Fruit fly (Drosophila melanogaster): ENCODE results near the gene rt.

rt gene

DNA sequence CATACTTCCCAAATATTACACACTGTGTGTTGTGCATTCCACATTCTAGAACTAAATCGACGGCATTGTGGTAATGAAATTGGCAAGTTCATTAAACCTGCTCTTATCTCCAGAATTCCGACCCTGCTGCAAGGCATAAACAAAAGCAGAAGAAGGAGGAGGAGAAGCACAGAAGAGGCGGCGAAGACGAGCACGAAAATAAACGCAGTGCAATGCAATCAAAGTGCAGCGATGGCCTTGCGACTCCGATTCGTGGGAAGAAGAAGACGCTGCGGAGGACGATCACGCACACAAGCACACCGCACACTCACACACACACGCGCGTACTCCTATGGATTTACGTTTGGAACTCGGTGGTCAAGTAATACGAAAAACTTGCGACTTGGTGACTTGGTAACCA, 26.7 kb downstream of the rt start:
- TF ChIP-seq h (GFP tag; optimal IDR thresholded peaks at IDR 0.05) (no peak), Sp1 (GFP tag; optimal IDR thresholded peaks at IDR 0.05) (no peak), rgr (GFP tag; optimal IDR thresholded peaks at IDR 0.05) (no peak), CG9705 (GFP tag; optimal IDR thresholded peaks at IDR 0.05) (no peak), Rel (GFP tag; optimal IDR thresholded peaks at IDR 0.05) (no peak), Rel (tag; optimal IDR thresholded peaks at IDR 0.05) (peak; percentile 53), psq (GFP tag; optimal IDR thresholded peaks at IDR 0.05) (peak; percentile 89), tai (GFP tag; optimal IDR thresholded peaks at IDR 0.05) (no peak), N (GFP tag; optimal IDR thresholded peaks at IDR 0.05) (no peak), Hr83 (GFP tag; optimal IDR thresholded peaks at IDR 0.05; ENCODE audit: poor library complexity, severe bottlenecking) (no peak), Dfd (GFP tag; optimal IDR thresholded peaks at IDR 0.05) (no peak), foxo (GFP tag; optimal IDR thresholded peaks at IDR 0.05) (no peak), OdsH (GFP tag; optimal IDR thresholded peaks at IDR 0.05) (no peak), Jra (GFP tag; optimal IDR thresholded peaks at IDR 0.05) (no peak)

DNA sequence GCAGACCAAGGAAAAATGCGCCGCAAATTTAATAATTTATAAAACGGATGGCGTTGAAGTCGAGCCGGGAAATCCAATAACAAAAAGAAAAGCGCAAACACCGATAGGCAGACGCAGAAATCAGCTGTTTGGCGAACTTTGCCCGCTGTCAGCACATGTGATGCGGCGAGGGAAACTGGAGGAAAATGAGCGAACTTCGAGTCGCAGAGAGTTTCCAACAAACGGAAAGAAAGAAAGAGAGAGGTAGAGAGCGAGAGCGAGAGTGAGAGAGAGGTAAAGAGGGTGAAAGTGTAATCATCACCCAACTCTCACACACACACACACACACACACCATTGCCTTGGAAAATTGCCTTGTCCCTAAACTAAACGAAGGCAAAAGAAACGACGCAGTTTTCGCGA, 30.4 kb downstream of the rt start:
- no peak for TF ChIP-seq Abd-B (GFP tag; optimal IDR thresholded peaks at IDR 0.05)
- TF ChIP-seq N (GFP tag; optimal IDR thresholded peaks at IDR 0.05) = no peak
- TF ChIP-seq OdsH (GFP tag; optimal IDR thresholded peaks at IDR 0.05) = no peak
- no peak for TF ChIP-seq dl (GFP tag; optimal IDR thresholded peaks at IDR 0.05; ENCODE audit: insufficient read depth in 1 of 2, partially characterized antibody in 2 of 2)
- no peak for TF ChIP-seq Hnf4 (GFP tag; optimal IDR thresholded peaks at IDR 0.05)

DNA sequence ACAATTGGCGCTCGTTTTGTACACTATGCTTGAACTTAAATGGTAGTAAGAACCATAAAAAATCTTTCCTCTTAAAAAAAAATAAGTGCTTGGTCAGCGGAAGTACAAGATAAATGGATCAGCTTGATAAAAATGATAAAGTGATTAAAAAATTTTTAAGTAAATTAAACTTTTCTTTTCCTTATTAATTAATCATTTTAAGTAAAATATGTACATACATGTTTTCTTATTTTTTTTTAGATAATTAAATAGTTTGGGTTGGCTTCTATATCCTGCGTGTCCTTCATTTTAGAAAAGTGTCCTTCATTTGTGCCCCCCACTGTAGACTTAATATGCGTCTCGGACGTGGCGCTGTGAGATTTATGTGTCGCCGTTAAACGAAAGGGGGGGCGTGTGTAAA, 30.9 kb downstream of the rt start:
- peak; percentile 17 for TF ChIP-seq sv (GFP tag; optimal IDR thresholded peaks at IDR 0.05)
- peak; percentile 15 for TF ChIP-seq fru (GFP tag; optimal IDR thresholded peaks at IDR 0.05)
- no peak for TF ChIP-seq N (GFP tag; optimal IDR thresholded peaks at IDR 0.05)

DNA sequence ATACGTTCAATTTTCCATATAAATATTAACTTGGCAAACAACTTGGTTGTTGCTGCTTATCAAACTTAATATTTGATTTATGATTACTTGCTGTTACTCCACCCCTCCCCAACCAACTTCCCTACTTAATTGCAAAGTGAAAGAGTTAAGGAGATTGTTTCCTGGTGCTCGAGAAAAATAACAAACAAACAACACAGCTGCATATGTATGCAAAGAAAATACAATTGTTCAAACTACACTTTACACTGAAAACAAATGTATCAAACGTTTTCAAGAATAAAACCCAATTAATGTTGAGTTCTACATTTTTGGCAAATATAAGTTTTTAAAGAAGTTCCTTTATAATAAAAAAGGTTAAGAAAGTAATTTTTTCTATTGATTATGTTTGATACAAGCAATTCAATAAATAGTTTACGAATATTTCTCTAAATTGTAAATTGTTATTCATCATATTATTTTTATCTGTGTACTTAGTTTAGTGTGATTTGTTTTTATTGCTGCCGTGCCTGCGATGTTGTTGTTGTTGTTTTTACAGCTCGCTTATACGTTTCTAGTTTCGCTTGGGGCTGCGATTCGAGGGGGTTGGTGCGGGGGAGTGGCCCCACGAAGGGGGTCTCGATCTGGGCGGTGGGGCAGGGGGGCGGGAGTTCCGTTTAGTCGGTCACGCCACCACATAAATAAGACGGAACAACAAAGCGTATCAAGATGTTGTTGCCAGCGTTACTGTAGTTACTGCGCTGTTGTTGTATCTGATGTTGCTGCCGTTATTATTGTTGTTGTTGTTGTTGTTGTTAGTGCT, 31.7 kb downstream of the rt start:
- no peak for TF ChIP-seq rgr (GFP tag; optimal IDR thresholded peaks at IDR 0.05)
- peak; percentile 89 for TF ChIP-seq Dfd (GFP tag; optimal IDR thresholded peaks at IDR 0.05)
- no peak for TF ChIP-seq N (GFP tag; optimal IDR thresholded peaks at IDR 0.05)
- TF ChIP-seq sv (GFP tag; optimal IDR thresholded peaks at IDR 0.05) = peak; percentile 57
- TF ChIP-seq sage (GFP tag; optimal IDR thresholded peaks at IDR 0.05) = no peak
- no peak for TF ChIP-seq CG32264 (GFP tag; optimal IDR thresholded peaks at IDR 0.05)

DNA sequence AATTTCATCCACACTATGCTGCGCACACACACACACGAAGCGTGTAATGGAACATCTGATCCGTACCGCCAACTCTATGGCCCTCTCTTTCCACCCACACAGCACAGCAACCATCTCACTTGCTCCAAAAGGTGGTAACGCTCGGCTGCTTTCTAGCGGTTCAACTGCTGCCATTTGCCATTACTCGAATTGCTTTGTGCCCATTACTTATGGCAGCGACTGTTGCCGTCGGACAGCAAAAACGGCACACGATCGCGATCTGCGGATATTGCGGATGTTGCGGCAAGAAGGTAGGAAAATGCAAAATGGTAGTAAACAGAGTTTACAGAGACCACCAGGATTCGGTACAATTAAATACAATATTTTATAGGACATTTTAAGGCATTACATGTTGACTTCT, 32.8 kb downstream of the rt start:
- TF ChIP-seq Mio (GFP tag; optimal IDR thresholded peaks at IDR 0.05) = no peak

DNA sequence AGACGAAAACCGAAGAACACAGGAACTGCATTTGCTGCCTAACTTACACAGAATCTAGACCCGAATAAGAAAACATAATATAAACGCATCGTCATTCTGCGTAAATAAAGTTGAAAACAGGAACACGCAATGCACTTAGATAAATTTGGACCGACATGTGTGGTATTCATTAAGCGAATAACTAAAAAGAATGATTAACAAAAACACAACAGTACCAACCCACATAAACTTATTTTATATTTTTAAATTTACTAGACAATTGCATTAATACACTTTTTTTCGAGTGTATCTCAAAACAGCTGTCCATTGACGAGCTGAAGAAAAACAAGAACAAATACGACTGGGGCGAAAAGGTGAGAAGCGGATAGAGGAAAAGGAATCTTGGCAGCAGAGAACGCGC, 33.2 kb downstream of the rt start:
- TF ChIP-seq Dfd (GFP tag; optimal IDR thresholded peaks at IDR 0.05) = no peak
- TF ChIP-seq dmrt93B (GFP tag; optimal IDR thresholded peaks at IDR 0.05) = no peak
- TF ChIP-seq woc (GFP tag; optimal IDR thresholded peaks at IDR 0.05) = no peak
- TF ChIP-seq foxo (GFP tag; optimal IDR thresholded peaks at IDR 0.05) = peak in 1 of 2 experiments; percentile 60
- peak; percentile 47 for TF ChIP-seq fru (GFP tag; optimal IDR thresholded peaks at IDR 0.05)
- TF ChIP-seq Dif (GFP tag; optimal IDR thresholded peaks at IDR 0.05; ENCODE audit: partially characterized antibody) = no peak
- TF ChIP-seq ey (GFP tag; optimal IDR thresholded peaks at IDR 0.05) = peak; percentile 54
- TF ChIP-seq Vsx2 (GFP tag; optimal IDR thresholded peaks at IDR 0.05; ENCODE audit: partially characterized antibody) = no peak
- TF ChIP-seq CG9705 (GFP tag; optimal IDR thresholded peaks at IDR 0.05) = no peak
- no peak for TF ChIP-seq dsf (GFP tag; optimal IDR thresholded peaks at IDR 0.05; ENCODE audit: borderline replicate concordance)
- TF ChIP-seq pan (optimal IDR thresholded peaks at IDR 0.05) = no peak
- TF ChIP-seq N (GFP tag; optimal IDR thresholded peaks at IDR 0.05) = no peak
- TF ChIP-seq Rel (GFP tag; optimal IDR thresholded peaks at IDR 0.05) = no peak
- no peak for TF ChIP-seq Rel (tag; optimal IDR thresholded peaks at IDR 0.05)
- peak; percentile 60 for TF ChIP-seq psq (GFP tag; optimal IDR thresholded peaks at IDR 0.05)
- no peak for TF ChIP-seq lola (GFP tag; optimal IDR thresholded peaks at IDR 0.05)
- no peak for TF ChIP-seq usp (GFP tag; optimal IDR thresholded peaks at IDR 0.05)
- TF ChIP-seq Jra (GFP tag; optimal IDR thresholded peaks at IDR 0.05) = no peak
- TF ChIP-seq rgr (GFP tag; optimal IDR thresholded peaks at IDR 0.05) = peak; percentile 44
- TF ChIP-seq Hr83 (GFP tag; optimal IDR thresholded peaks at IDR 0.05; ENCODE audit: poor library complexity, severe bottlenecking) = no peak
- peak; percentile 11 for TF ChIP-seq brk (GFP tag; optimal IDR thresholded peaks at IDR 0.05)
- TF ChIP-seq br (GFP tag; optimal IDR thresholded peaks at IDR 0.05) = peak; percentile 45
- TF ChIP-seq Mio (GFP tag; optimal IDR thresholded peaks at IDR 0.05) = no peak
- TF ChIP-seq tai (GFP tag; optimal IDR thresholded peaks at IDR 0.05) = no peak
- TF ChIP-seq Sp1 (GFP tag; optimal IDR thresholded peaks at IDR 0.05) = peak; percentile 38
- peak; percentile 72 for TF ChIP-seq h (GFP tag; optimal IDR thresholded peaks at IDR 0.05)
- TF ChIP-seq CG32264 (GFP tag; optimal IDR thresholded peaks at IDR 0.05) = no peak
- TF ChIP-seq HLH106 (tag; optimal IDR thresholded peaks at IDR 0.05) = peak; percentile 57
- peak; percentile 47 for TF ChIP-seq Hnf4 (GFP tag; optimal IDR thresholded peaks at IDR 0.05)
- TF ChIP-seq dl (GFP tag; optimal IDR thresholded peaks at IDR 0.05; ENCODE audit: insufficient read depth in 1 of 2, partially characterized antibody in 2 of 2) = no peak
- peak; percentile 55 for TF ChIP-seq OdsH (GFP tag; optimal IDR thresholded peaks at IDR 0.05)
- TF ChIP-seq sv (GFP tag; optimal IDR thresholded peaks at IDR 0.05) = peak; percentile 72
- no peak for TF ChIP-seq Abd-B (GFP tag; optimal IDR thresholded peaks at IDR 0.05)
- no peak for TF ChIP-seq GATAd (GFP tag; optimal IDR thresholded peaks at IDR 0.05)
